Fruit fly (Drosophila melanogaster) whole organism, embryonic: ENCODE data around the gene Ire1.

Experiments used
- Adf1 ChIP-seq: fragments of 200-800 bp; sonication (Bioruptor generic); IDR thresholded peaks from 2 replicates; pipeline ENCODE4 v1.3.6; 2022; ENCODE audit warnings: missing biosample characterization, missing genetic modification characterization
- Antp ChIP-seq: fragments of 200-800 bp; sonication (Bioruptor generic); optimal IDR thresholded peaks from 3 replicates; lab custom pipeline; 2016; ENCODE audit warnings: missing biosample characterization, missing genetic modification characterization
- Asciz ChIP-seq: fragments of 200-800 bp; sonication (Bioruptor generic); optimal IDR thresholded peaks from 2 replicates; lab custom pipeline; 2017; ENCODE audit warnings: missing biosample characterization, mild to moderate bottlenecking, missing genetic modification characterization, missing genetic modification reagents
- Bteb2 ChIP-seq: fragments of 200-800 bp; sonication (Bioruptor generic); optimal IDR thresholded peaks from 2 replicates; lab custom pipeline; 2016; ENCODE audit warnings: missing biosample characterization, missing genetic modification characterization
- CG1024 ChIP-seq: fragments of 200-800 bp; sonication (Bioruptor generic); IDR thresholded peaks from 2 replicates; pipeline ENCODE4 v1.3.6; 2022; ENCODE audit warnings: missing biosample characterization, missing genetic modification characterization
- CG10366 ChIP-seq: fragments of 200-800 bp; sonication (Bioruptor generic); IDR thresholded peaks from 2 replicates; pipeline ENCODE4 v1.3.6; 2022; ENCODE audit warnings: missing biosample characterization, missing genetic modification characterization
- CG10431 ChIP-seq: fragments of 200-800 bp; sonication (Bioruptor generic); optimal IDR thresholded peaks from 3 replicates; lab custom pipeline; 2018; ENCODE audit warnings: missing biosample characterization, mild to moderate bottlenecking, missing genetic modification characterization
- CG12391 ChIP-seq: fragments of 200-800 bp; sonication (Bioruptor generic); optimal IDR thresholded peaks from 3 replicates; lab custom pipeline; 2018; ENCODE audit warnings: missing biosample characterization, mild to moderate bottlenecking, missing genetic modification characterization, moderate library complexity
- CG13287 ChIP-seq: fragments of 200-800 bp; sonication (Bioruptor generic); IDR thresholded peaks from 2 replicates; pipeline ENCODE4 v1.3.6; 2022; ENCODE audit warnings: missing biosample characterization, missing genetic modification characterization; ENCODE audit not compliant: partially characterized antibody
- CG14710 ChIP-seq: fragments of 200-800 bp; sonication (Bioruptor generic); optimal IDR thresholded peaks from 3 replicates; lab custom pipeline; 2019; ENCODE audit warnings: missing biosample characterization, mild to moderate bottlenecking, missing genetic modification characterization, moderate library complexity
- CG15269 ChIP-seq: fragments of 200-800 bp; sonication (Bioruptor generic); optimal IDR thresholded peaks from 2 replicates; lab custom pipeline; 2018; ENCODE audit warnings: missing biosample characterization, mild to moderate bottlenecking, missing genetic modification characterization, moderate library complexity
- CG17186 ChIP-seq: fragments of 200-800 bp; sonication (Bioruptor generic); optimal IDR thresholded peaks from 3 replicates; lab custom pipeline; 2017; ENCODE audit warnings: missing biosample characterization, missing genetic modification reagents, missing genetic modification characterization
- CG17385 ChIP-seq: fragments of 200-800 bp; sonication (Bioruptor generic); optimal IDR thresholded peaks from 3 replicates; lab custom pipeline; 2018; ENCODE audit warnings: missing biosample characterization, mild to moderate bottlenecking, missing genetic modification characterization
- CG17912 ChIP-seq: fragments of 200-800 bp; sonication (Bioruptor generic); optimal IDR thresholded peaks from 2 replicates; lab custom pipeline; 2018; ENCODE audit warnings: missing biosample characterization, mild to moderate bottlenecking, missing genetic modification characterization
- CG18619 ChIP-seq: fragments of 200-800 bp; sonication (Bioruptor generic); optimal IDR thresholded peaks from 3 replicates; lab custom pipeline; 2017; ENCODE audit warnings: missing biosample characterization, mild to moderate bottlenecking, missing genetic modification characterization
- CG18764 ChIP-seq: fragments of 200-800 bp; sonication (Bioruptor generic); optimal IDR thresholded peaks from 3 replicates; lab custom pipeline; 2016; ENCODE audit warnings: missing biosample characterization, missing genetic modification characterization
- CG2129 ChIP-seq: fragments of 200-800 bp; sonication (Bioruptor generic); IDR thresholded peaks from 2 replicates; pipeline ENCODE4 v1.3.6; 2022; ENCODE audit warnings: missing biosample characterization, missing genetic modification characterization; ENCODE audit not compliant: partially characterized antibody
- CG2875 ChIP-seq: fragments of 200-800 bp; sonication (Bioruptor generic); optimal IDR thresholded peaks from 2 replicates; lab custom pipeline; 2017; ENCODE audit warnings: missing biosample characterization, mild to moderate bottlenecking, missing genetic modification characterization, missing genetic modification reagents
- CG3163 ChIP-seq: fragments of 200-800 bp; sonication (Bioruptor generic); optimal IDR thresholded peaks from 3 replicates; lab custom pipeline; 2016; ENCODE audit warnings: missing biosample characterization, missing genetic modification characterization
- CG32532 ChIP-seq: fragments of 200-800 bp; sonication (Bioruptor generic); IDR thresholded peaks from 2 replicates; pipeline ENCODE4 v1.3.6; 2022; ENCODE audit warnings: missing biosample characterization, missing genetic modification characterization
- CG34422 ChIP-seq: fragments of 200-800 bp; sonication (Bioruptor generic); IDR thresholded peaks from 3 replicates; pipeline ENCODE4 v1.3.6; 2022; ENCODE audit warnings: missing biosample characterization, missing genetic modification characterization
- CG3847 ChIP-seq: fragments of 200-800 bp; sonication (Bioruptor generic); IDR thresholded peaks from 2 replicates; pipeline ENCODE4 v1.3.6; 2022; ENCODE audit warnings: missing biosample characterization, missing genetic modification characterization
- CG7556 ChIP-seq: fragments of 200-800 bp; sonication (Bioruptor generic); optimal IDR thresholded peaks from 2 replicates; lab custom pipeline; 2017; ENCODE audit warnings: missing biosample characterization, mild to moderate bottlenecking, missing genetic modification characterization
- CG7928 ChIP-seq: fragments of 200-800 bp; sonication (Bioruptor generic); optimal IDR thresholded peaks from 2 replicates; lab custom pipeline; 2017; ENCODE audit warnings: missing biosample characterization, mild to moderate bottlenecking, missing genetic modification characterization
- CG9876 ChIP-seq: fragments of 200-800 bp; sonication (Bioruptor generic); optimal IDR thresholded peaks from 2 replicates; lab custom pipeline; 2016; ENCODE audit warnings: missing biosample characterization, missing genetic modification characterization
- Dad ChIP-seq: fragments of 200-800 bp; sonication (Bioruptor generic); optimal IDR thresholded peaks from 3 replicates; lab custom pipeline; 2016; ENCODE audit warnings: missing biosample characterization, missing genetic modification characterization
- Dbx ChIP-seq: fragments of 200-800 bp; sonication (Bioruptor generic); IDR thresholded peaks from 3 replicates; pipeline ENCODE4 v1.3.6; 2022; ENCODE audit warnings: missing biosample characterization, missing genetic modification characterization
- ERR ChIP-seq: fragments of 200-800 bp; sonication (Bioruptor generic); optimal IDR thresholded peaks from 2 replicates; lab custom pipeline; 2016; ENCODE audit warnings: missing biosample characterization, missing genetic modification characterization
- HHEX ChIP-seq: fragments of 200-800 bp; sonication (Bioruptor generic); optimal IDR thresholded peaks from 3 replicates; lab custom pipeline; 2017; ENCODE audit warnings: missing biosample characterization, mild to moderate bottlenecking, missing genetic modification characterization, missing genetic modification reagents
- Lpt ChIP-seq: fragments of >200 bp; optimal IDR thresholded peaks from 2 replicates; lab custom pipeline; 2018; ENCODE audit warnings: missing biosample characterization, missing genetic modification characterization
- Mad ChIP-seq: fragments of 200-800 bp; sonication (Bioruptor generic); optimal IDR thresholded peaks from 2 replicates; lab custom pipeline; 2016; ENCODE audit warnings: missing biosample characterization, missing genetic modification characterization
- NC2β ChIP-seq: fragments of 200-800 bp; sonication (Bioruptor generic); optimal IDR thresholded peaks from 2 replicates; lab custom pipeline; 2016; ENCODE audit warnings: missing biosample characterization, missing genetic modification characterization
- Sry-δ ChIP-seq: fragments of 200-800 bp; sonication (Bioruptor generic); optimal IDR thresholded peaks from 2 replicates; lab custom pipeline; 2016; ENCODE audit warnings: missing biosample characterization, missing genetic modification characterization
- ab ChIP-seq: fragments of 200-800 bp; sonication (Bioruptor generic); optimal IDR thresholded peaks from 2 replicates; lab custom pipeline; 2016; ENCODE audit warnings: missing biosample characterization, missing genetic modification characterization
- caup ChIP-seq: fragments of 200-800 bp; sonication (Bioruptor generic); optimal IDR thresholded peaks from 3 replicates; lab custom pipeline; 2017; ENCODE audit warnings: missing biosample characterization, mild to moderate bottlenecking, missing genetic modification characterization, moderate library complexity; ENCODE audit not compliant: severe bottlenecking
- chn ChIP-seq: fragments of 200-800 bp; sonication (Bioruptor generic); optimal IDR thresholded peaks from 2 replicates; lab custom pipeline; 2016; ENCODE audit warnings: missing biosample characterization, missing genetic modification characterization
- croc ChIP-seq: fragments of 200-800 bp; sonication (Bioruptor generic); conservative IDR thresholded peaks from 3 replicates; pipeline ENCODE4 v1.3.6; 2022; ENCODE audit warnings: missing biosample characterization, missing genetic modification characterization
- dati ChIP-seq: fragments of 200-800 bp; sonication (Bioruptor generic); IDR thresholded peaks from 2 replicates; pipeline ENCODE4 v1.3.6; 2022; ENCODE audit warnings: missing biosample characterization, missing genetic modification characterization
- emc ChIP-seq: fragments of 200-800 bp; sonication (Bioruptor generic); optimal IDR thresholded peaks from 2 replicates; lab custom pipeline; 2016; ENCODE audit warnings: missing biosample characterization, missing genetic modification characterization
- exex ChIP-seq: fragments of 200-800 bp; sonication (Bioruptor generic); optimal IDR thresholded peaks from 4 replicates; lab custom pipeline; 2018; ENCODE audit warnings: missing biosample characterization, mild to moderate bottlenecking, missing genetic modification characterization, moderate library complexity
- eyg ChIP-seq: fragments of 200-800 bp; sonication (Bioruptor generic); optimal IDR thresholded peaks from 3 replicates; lab custom pipeline; 2016; ENCODE audit warnings: missing biosample characterization, missing genetic modification characterization
- fd96Cb ChIP-seq: fragments of 200-800 bp; sonication (Bioruptor generic); optimal IDR thresholded peaks from 2 replicates; lab custom pipeline; 2018; ENCODE audit warnings: missing biosample characterization, mild to moderate bottlenecking, missing genetic modification characterization, moderate library complexity
- lbe ChIP-seq: fragments of 200-800 bp; sonication (Bioruptor generic); optimal IDR thresholded peaks from 2 replicates; lab custom pipeline; 2016; ENCODE audit warnings: missing biosample characterization, mild to moderate bottlenecking, missing genetic modification characterization
- maf-S ChIP-seq: fragments of 200-800 bp; sonication (Bioruptor generic); optimal IDR thresholded peaks from 2 replicates; lab custom pipeline; 2016; ENCODE audit warnings: missing biosample characterization, missing genetic modification characterization
- phol ChIP-seq: fragments of 200-800 bp; sonication (Bioruptor generic); optimal IDR thresholded peaks from 3 replicates; lab custom pipeline; 2018; ENCODE audit warnings: missing biosample characterization, mild to moderate bottlenecking, missing genetic modification characterization, moderate library complexity
- sens-2 ChIP-seq: fragments of 200-800 bp; sonication (Bioruptor generic); IDR thresholded peaks from 2 replicates; pipeline ENCODE4 v1.3.6; 2022; ENCODE audit warnings: missing biosample characterization, missing genetic modification characterization
- sisA ChIP-seq: fragments of 200-800 bp; sonication (Bioruptor generic); IDR thresholded peaks from 2 replicates; pipeline ENCODE4 v1.3.6; 2022; ENCODE audit warnings: missing biosample characterization, missing genetic modification characterization
- sob ChIP-seq: fragments of 200-800 bp; sonication (Bioruptor generic); IDR thresholded peaks from 2 replicates; pipeline ENCODE4 v1.3.6; 2022; ENCODE audit warnings: missing biosample characterization, missing genetic modification characterization
- vfl ChIP-seq: fragments of 200-800 bp; sonication (Bioruptor generic); optimal IDR thresholded peaks from 2 replicates; lab custom pipeline; 2016; ENCODE audit warnings: missing biosample characterization, missing genetic modification characterization
- zfh1 ChIP-seq: fragments of 200-800 bp; sonication (Bioruptor generic); IDR thresholded peaks from 3 replicates; pipeline ENCODE4 v1.3.6; 2022; ENCODE audit warnings: missing biosample characterization, missing genetic modification characterization

Gene Ire1

DNA sequence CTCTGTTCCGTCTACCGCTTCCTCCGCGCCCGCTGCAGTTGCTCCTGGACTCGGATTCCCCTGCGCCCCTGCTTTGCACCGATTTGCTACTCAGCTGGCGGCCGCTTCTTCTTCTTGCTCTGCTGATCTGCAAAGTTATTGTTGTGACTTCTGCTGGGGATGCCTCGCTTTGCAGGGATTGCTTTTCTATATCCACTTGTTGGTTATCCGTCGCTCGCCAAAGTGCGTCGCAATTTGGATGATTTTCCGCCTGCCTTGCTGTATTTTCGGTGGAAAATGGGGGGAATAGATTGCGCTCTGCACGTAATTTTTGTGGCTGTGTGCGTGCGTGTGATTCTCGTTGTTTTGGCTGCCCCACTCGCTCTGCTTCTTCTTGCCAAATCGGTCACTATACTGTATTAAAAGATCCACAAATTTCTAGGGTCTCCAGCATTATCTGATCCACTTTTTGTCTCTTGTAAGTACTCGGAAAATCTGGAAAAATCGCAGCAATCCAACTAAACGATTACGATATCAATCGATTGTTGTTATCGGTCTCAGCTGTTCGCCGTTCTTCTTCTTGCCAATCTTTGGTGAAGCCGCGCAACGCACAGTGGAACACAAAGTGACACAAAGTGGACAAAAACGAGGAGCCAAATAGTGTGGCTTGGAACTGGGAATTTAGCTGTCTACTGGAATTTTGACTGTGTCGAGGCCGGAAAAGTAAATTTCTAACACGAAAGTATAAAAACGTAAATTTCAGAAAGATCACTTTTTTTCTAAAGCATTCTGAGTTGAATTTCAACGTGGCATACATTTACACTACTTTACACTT is 42.0 kb upstream of the Ire1 start, which contains the start of gene ClpX (continued):
- TF ChIP-seq emc: no peak
- no peak for TF ChIP-seq dati (GFP tag; lab: Robert Waterston, UW)
- peak; percentile 81 for TF ChIP-seq CG17186 (GFP tag; lab: Kevin White, UChicago)
- no peak for TF ChIP-seq CG7556 (GFP tag; lab: Kevin White, UChicago)
- TF ChIP-seq sob (GFP tag; lab: Robert Waterston, UW): no peak
- TF ChIP-seq croc (GFP tag; lab: Robert Waterston, UW): no peak
- TF ChIP-seq ab: no peak
- TF ChIP-seq sisA (GFP tag; lab: Robert Waterston, UW): no peak
- no peak for TF ChIP-seq CG2875 (GFP tag; lab: Kevin White, UChicago)
- TF ChIP-seq Dbx (GFP tag; lab: Robert Waterston, UW): no peak
- TF ChIP-seq NC2β: no peak
- TF ChIP-seq CG12391 (tag; lab: Kevin White, UChicago): peak; percentile 7
- no peak for TF ChIP-seq CG18619 (GFP tag; lab: Kevin White, UChicago)
- TF ChIP-seq caup: no peak
- TF ChIP-seq CG17385 (GFP tag; lab: Kevin White, UChicago): peak; percentile 100
- TF ChIP-seq lbe (GFP tag; lab: Kevin White, UChicago): no peak
- no peak for TF ChIP-seq phol
- peak; percentile 80 for TF ChIP-seq CG13287 (GFP tag; lab: Robert Waterston, UW)
- TF ChIP-seq CG10366 (GFP tag; lab: Robert Waterston, UW): no peak
- peak; percentile 50 for TF ChIP-seq Dad (GFP tag; lab: Kevin White, UChicago)
- TF ChIP-seq CG10431 (GFP tag; lab: Kevin White, UChicago): no peak
- TF ChIP-seq CG14710: peak; percentile 76
- peak; percentile 63 for TF ChIP-seq Sry-δ (GFP tag; lab: Kevin White, UChicago)
- TF ChIP-seq CG15269 (tag; lab: Kevin White, UChicago): no peak
- no peak for TF ChIP-seq chn (GFP tag; lab: Kevin White, UChicago)
- no peak for TF ChIP-seq ERR (GFP tag; lab: Kevin White, UChicago)
- TF ChIP-seq Adf1 (GFP tag; lab: Robert Waterston, UW): peak; percentile 20; the same call in 1 of the 2 replicates
- no peak for TF ChIP-seq CG3163
- no peak for TF ChIP-seq Antp (GFP tag; lab: Kevin White, UChicago)
- TF ChIP-seq Lpt (GFP tag; lab: Kevin White, UChicago): no peak
- TF ChIP-seq CG18764 (GFP tag; lab: Kevin White, UChicago): no peak
- no peak for TF ChIP-seq CG7928
- TF ChIP-seq fd96Cb: no peak
- no peak for TF ChIP-seq zfh1 (GFP tag; lab: Robert Waterston, UW)
- TF ChIP-seq CG1024 (GFP tag; lab: Robert Waterston, UW): no peak
- peak; percentile 18 for TF ChIP-seq exex
- TF ChIP-seq Bteb2: no peak
- peak; percentile 18 for TF ChIP-seq CG17912 (GFP tag; lab: Kevin White, UChicago)
- no peak for TF ChIP-seq CG32532 (GFP tag; lab: Robert Waterston, UW)
- no peak for TF ChIP-seq CG34422
- no peak for TF ChIP-seq Asciz (GFP tag; lab: Kevin White, UChicago)
- no peak for TF ChIP-seq vfl (GFP tag; lab: Kevin White, UChicago)
- TF ChIP-seq CG2129 (GFP tag; lab: Robert Waterston, UW): 0 out of 2 replicates have a peak, but pooled peaks have one; percentile 23
- TF ChIP-seq sens-2: 0 out of 2 replicates have a peak, but pooled peaks have one; percentile 10
- no peak for TF ChIP-seq maf-S (GFP tag; lab: Kevin White, UChicago)
- no peak for TF ChIP-seq CG3847 (GFP tag; lab: Robert Waterston, UW)
- TF ChIP-seq eyg (GFP tag; lab: Kevin White, UChicago): no peak
- no peak for TF ChIP-seq Mad (GFP tag; lab: Kevin White, UChicago)
- no peak for TF ChIP-seq HHEX (GFP tag; lab: Kevin White, UChicago)
- TF ChIP-seq CG9876 (GFP tag; lab: Kevin White, UChicago): no peak
